Worm (Caenorhabditis elegans) whole organism, mixed stage, embryonic: ENCODE measurements around the gene F21H12.3.

ENCODE experiments used
- M03D4.4 ChIP-seq: sonication (generic microtip); optimal IDR thresholded peaks from 2 replicates; lab custom pipeline; 2017; ENCODE audit warnings: mild to moderate bottlenecking, missing genetic modification characterization, missing compliant biosample characterization
- blmp-1 ChIP-seq: fragments of 150-350 bp; optimal IDR thresholded peaks from 2 replicates; lab custom pipeline; 2014; ENCODE audit warnings: missing biosample characterization, missing genetic modification characterization
- ces-1 ChIP-seq: fragments of 150-350 bp; optimal IDR thresholded peaks from 2 replicates; lab custom pipeline; 2014; ENCODE audit warnings: missing biosample characterization, missing genetic modification reagents, missing genetic modification characterization
- elt-3 ChIP-seq: fragments of 150-350 bp; optimal IDR thresholded peaks from 2 replicates; lab custom pipeline; 2014; ENCODE audit warnings: missing biosample characterization, missing genetic modification characterization
- lin-13 ChIP-seq: fragments of 150-350 bp; optimal IDR thresholded peaks from 2 replicates; lab custom pipeline; 2014; ENCODE audit warnings: missing biosample characterization, missing genetic modification characterization
- lin-32 ChIP-seq: fragments of 200-800 bp; sonication (Bioruptor generic); optimal IDR thresholded peaks from 2 replicates; lab custom pipeline; 2018; ENCODE audit warnings: mild to moderate bottlenecking, missing genetic modification characterization, missing compliant biosample characterization
- lsy-2 ChIP-seq: fragments of 150-350 bp; optimal IDR thresholded peaks from 2 replicates; lab custom pipeline; 2014; ENCODE audit warnings: missing biosample characterization, missing genetic modification characterization
- mab-5 ChIP-seq: fragments of 150-350 bp; optimal IDR thresholded peaks from 2 replicates; lab custom pipeline; 2014; ENCODE audit warnings: missing biosample characterization, missing genetic modification characterization
- mep-1 ChIP-seq: fragments of 150-350 bp; optimal IDR thresholded peaks from 2 replicates; lab custom pipeline; 2017; ENCODE audit warnings: missing biosample characterization, missing genetic modification reagents, missing genetic modification characterization, inconsistent platforms
- mls-2 ChIP-seq: sonication (generic microtip); optimal IDR thresholded peaks from 2 replicates; lab custom pipeline; 2016; ENCODE audit warnings: mild to moderate bottlenecking, missing genetic modification characterization, moderate library complexity, missing compliant biosample characterization
- nhr-12 ChIP-seq: fragments of 150-350 bp; optimal IDR thresholded peaks from 2 replicates; lab custom pipeline; 2014; ENCODE audit warnings: missing biosample characterization, missing genetic modification characterization
- nhr-28 ChIP-seq: fragments of 150-350 bp; optimal IDR thresholded peaks from 2 replicates; lab custom pipeline; 2014; ENCODE audit warnings: missing biosample characterization, missing genetic modification characterization
- tbx-8 ChIP-seq: fragments of 200-800 bp; sonication (Bioruptor generic); optimal IDR thresholded peaks from 2 replicates; lab custom pipeline; 2018; ENCODE audit warnings: mild to moderate bottlenecking, missing genetic modification characterization, moderate library complexity, missing compliant biosample characterization
- unc-62 ChIP-seq: fragments of 150-350 bp; optimal IDR thresholded peaks from 2 replicates; lab custom pipeline; 2014; ENCODE audit warnings: missing biosample characterization, missing genetic modification reagents, missing genetic modification characterization

- TF ChIP-seq blmp-1 (tag; lab: Kevin White, UChicago) (no peak), M03D4.4 (tag; lab: Kevin White, UChicago) (no peak), tbx-8 (GFP tag; lab: Kevin White, UChicago) (no peak), nhr-28 (tag; lab: Kevin White, UChicago) (no peak), ces-1 (no peak), lin-32 (GFP tag; lab: Kevin White, UChicago) (no peak), elt-3 (tag; lab: Kevin White, UChicago) (no peak), lsy-2 (tag; lab: Kevin White, UChicago) (no peak), mab-5 (tag; lab: Kevin White, UChicago) (no peak), mls-2 (tag; lab: Kevin White, UChicago) (no peak), unc-62 (no peak), lin-13 (no peak), mep-1 (no peak), nhr-12 (tag; lab: Kevin White, UChicago) (no peak)
These were observed 33.2 kb upstream of the F21H12.3 start for ce11 chrII:6049546-6049945.
